Worm (Caenorhabditis elegans) whole organism, early embryonic: ENCODE data around the gene mtcu-2.

ENCODE experiments used
- F13C5.2 ChIP-seq: sonication (generic microtip); optimal IDR thresholded peaks from 2 replicates; lab custom pipeline; 2017; ENCODE audit warnings: mild to moderate bottlenecking, missing genetic modification characterization, inconsistent platforms, missing compliant biosample characterization
- ets-7 ChIP-seq: sonication (generic microtip); optimal IDR thresholded peaks from 2 replicates; lab custom pipeline; 2016; ENCODE audit warnings: missing genotype, missing genetic modification characterization, missing compliant biosample characterization
- flt-1 ChIP-seq: fragments of 200-800 bp; sonication (Bioruptor generic); IDR thresholded peaks from 2 replicates; pipeline ENCODE4 v1.3.6; 2022; ENCODE audit warnings: missing genetic modification characterization, missing compliant biosample characterization
- hmbx-1 ChIP-seq: sonication (generic microtip); optimal IDR thresholded peaks from 2 replicates; lab custom pipeline; 2016; ENCODE audit warnings: mild to moderate bottlenecking, missing genetic modification characterization, missing compliant biosample characterization
- hnd-1 ChIP-seq: sonication (generic microtip); optimal IDR thresholded peaks from 2 replicates; lab custom pipeline; 2016; ENCODE audit warnings: missing genetic modification characterization, missing compliant biosample characterization
- scrt-1 ChIP-seq: fragments of 200-800 bp; sonication (Bioruptor generic); IDR thresholded peaks from 2 replicates; pipeline ENCODE4 v1.3.6; 2022; ENCODE audit warnings: missing genetic modification characterization, missing compliant biosample characterization

DNA sequence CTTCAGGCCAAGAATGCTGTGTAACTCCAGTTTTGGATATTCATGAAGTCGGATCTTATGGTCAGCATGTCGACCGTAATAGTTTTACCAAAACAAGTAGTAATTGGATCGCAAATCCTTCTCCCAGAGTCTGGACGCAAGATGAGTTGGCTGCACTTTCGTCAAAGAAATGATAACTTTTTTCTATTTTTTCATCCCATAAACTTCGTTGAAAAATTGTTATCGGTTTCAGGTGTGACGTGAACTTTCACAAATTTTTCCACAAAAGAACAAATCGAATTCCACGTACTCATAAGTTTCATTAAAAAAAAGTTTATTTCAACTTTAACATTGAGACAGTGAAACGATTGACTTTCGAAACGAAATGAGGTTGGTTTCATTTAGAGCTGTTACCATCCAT is 25.1 kb downstream of the mtcu-2 start, which contains the start of gene ZK892.5:
- TF ChIP-seq ets-7 (tag; lab: Kevin White, UChicago) (no peak), scrt-1 (GFP tag; lab: Robert Waterston, UW) (no peak), F13C5.2 (no peak), hnd-1 (tag; lab: Kevin White, UChicago) (no peak), hmbx-1 (no peak), flt-1 (GFP tag; lab: Robert Waterston, UW) (no peak)
